Fruit fly (Drosophila melanogaster) whole organism, embryonic: Measurements from ENCODE around the gene CG8568.

Experiments
- CG17359 ChIP-seq: fragments of 200-800 bp; sonication (Bioruptor generic); optimal IDR thresholded peaks from 3 replicates; lab custom pipeline; 2018; ENCODE audit warnings: missing biosample characterization, mild to moderate bottlenecking, missing genetic modification characterization, moderate library complexity
- btn ChIP-seq: fragments of 200-800 bp; sonication (Bioruptor generic); optimal IDR thresholded peaks from 2 replicates; lab custom pipeline; 2016; ENCODE audit warnings: missing biosample characterization, missing genetic modification characterization
- sim ChIP-seq: fragments of 200-800 bp; sonication (Bioruptor generic); IDR thresholded peaks from 2 replicates; pipeline ENCODE4 v1.3.6; 2022; ENCODE audit warnings: missing biosample characterization, missing genetic modification characterization

- TF ChIP-seq btn (GFP tag; lab: Kevin White, UChicago) = no peak
- no peak for TF ChIP-seq sim
- no peak for TF ChIP-seq CG17359 (tag; lab: Kevin White, UChicago)
Measured at dm6 chrX:17481659-17482266, 29.4 kb upstream of the CG8568 start.
